Worm (Caenorhabditis elegans): Measurements from ENCODE around the gene irld-6.

The irld-6 gene

ce11 chrV:10795494-10795893 lies 38.9 kb upstream of the irld-6 start, which contains the start of gene D1054.19:
TSS of gene D1054.19 (plus strand) at chrV:10795794.
- no peak for TF ChIP-seq nhr-12 (tag; optimal IDR thresholded peaks at IDR 0.05)
- no peak for TF ChIP-seq lin-13 (GFP tag; optimal IDR thresholded peaks at IDR 0.05)
- TF ChIP-seq unc-62 (GFP tag; optimal IDR thresholded peaks at IDR 0.05): no peak
- no peak for TF ChIP-seq egl-27 (tag; optimal IDR thresholded peaks at IDR 0.05)
- no peak for TF ChIP-seq nhr-10 (tag; optimal IDR thresholded peaks at IDR 0.05)
- TF ChIP-seq peb-1 (tag; optimal IDR thresholded peaks at IDR 0.05): no peak
- TF ChIP-seq skn-1 (tag; optimal IDR thresholded peaks at IDR 0.05): no peak
- no peak for TF ChIP-seq gmeb-1 (tag; optimal IDR thresholded peaks at IDR 0.05)

ce11 chrV:10794463-10794862 lies 37.9 kb upstream of the irld-6 start:
- no peak for TF ChIP-seq Y55F3AM.14 (GFP tag; optimal IDR thresholded peaks at IDR 0.05)
- TF ChIP-seq sma-9 (GFP tag; optimal IDR thresholded peaks at IDR 0.05): no peak
- no peak for TF ChIP-seq sma-9 (tag; optimal IDR thresholded peaks at IDR 0.05)
- TF ChIP-seq dmd-4 (tag; optimal IDR thresholded peaks at IDR 0.05): no peak
- no peak for TF ChIP-seq R02D3.7 (tag; optimal IDR thresholded peaks at IDR 0.05)
- no peak for TF ChIP-seq blmp-1 (tag; optimal IDR thresholded peaks at IDR 0.05; ENCODE audit: insufficient read depth)
- no peak for TF ChIP-seq lsy-2 (tag; optimal IDR thresholded peaks at IDR 0.05)
- no peak for TF ChIP-seq crh-2 (tag; optimal IDR thresholded peaks at IDR 0.05)
- no peak for TF ChIP-seq nhr-237 (tag; optimal IDR thresholded peaks at IDR 0.05)
- no peak for TF ChIP-seq lin-11 (tag; optimal IDR thresholded peaks at IDR 0.05)
- no peak for TF ChIP-seq ztf-1 (GFP tag; conservative IDR thresholded peaks at IDR 0.05)
- no peak for TF ChIP-seq unc-62 (GFP tag; optimal IDR thresholded peaks at IDR 0.05)
- no peak for TF ChIP-seq sma-3 (GFP tag; optimal IDR thresholded peaks at IDR 0.05)
- TF ChIP-seq ZK546.5 (tag; optimal IDR thresholded peaks at IDR 0.05): no peak
- no peak for TF ChIP-seq peb-1 (tag; optimal IDR thresholded peaks at IDR 0.05)

ce11 chrV:10793498-10793897 lies 36.9 kb upstream of the irld-6 start, which contains the start of gene ule-3:
TSS of gene ule-3 (plus strand) at chrV:10793798.
- TF ChIP-seq blmp-1 (tag; optimal IDR thresholded peaks at IDR 0.05; ENCODE audit: insufficient read depth) (no peak), nhr-10 (tag; optimal IDR thresholded peaks at IDR 0.05) (no peak), unc-39 (tag; optimal IDR thresholded peaks at IDR 0.05) (no peak), gmeb-1 (tag; optimal IDR thresholded peaks at IDR 0.05) (no peak), nhr-129 (tag; optimal IDR thresholded peaks at IDR 0.05) (no peak), nhr-6 (tag; optimal IDR thresholded peaks at IDR 0.05) (no peak), C34F6.9 (tag; optimal IDR thresholded peaks at IDR 0.05) (no peak), ztf-4 (tag; optimal IDR thresholded peaks at IDR 0.05) (no peak), nhr-25 (tag; optimal IDR thresholded peaks at IDR 0.05) (no peak), sem-4 (tag; optimal IDR thresholded peaks at IDR 0.05) (no peak)

ce11 chrV:10792775-10793174 lies 36.2 kb upstream of the irld-6 start, which contains the start of gene D1054.10:
TSS of gene D1054.10 (minus strand) at chrV:10792875.
- TF ChIP-seq fos-1 (tag; optimal IDR thresholded peaks at IDR 0.05) (no peak), lin-39 (tag; optimal IDR thresholded peaks at IDR 0.05) (no peak), peb-1 (tag; optimal IDR thresholded peaks at IDR 0.05) (no peak), ztf-4 (tag; optimal IDR thresholded peaks at IDR 0.05) (no peak), mdl-1 (tag; optimal IDR thresholded peaks at IDR 0.05) (no peak)

- no peak for TF ChIP-seq unc-39 (tag; optimal IDR thresholded peaks at IDR 0.05)
- no peak for TF ChIP-seq mab-5 (tag; optimal IDR thresholded peaks at IDR 0.05)
- no peak for TF ChIP-seq nhr-237 (tag; optimal IDR thresholded peaks at IDR 0.05)
- no peak for TF ChIP-seq nhr-23 (tag; optimal IDR thresholded peaks at IDR 0.05)
- TF ChIP-seq nhr-77 (tag; optimal IDR thresholded peaks at IDR 0.05): no peak
- TF ChIP-seq zag-1 (tag; optimal IDR thresholded peaks at IDR 0.05): no peak
- TF ChIP-seq elt-3 (tag; optimal IDR thresholded peaks at IDR 0.05): no peak
Observed at ce11 chrV:10790921-10791320, 34.3 kb upstream of the irld-6 start, which contains the start of gene D1054.9. TSS of gene D1054.9 (minus strand) at chrV:10791057.

Data from whole organism, L2 larva.